Worm (Caenorhabditis elegans): ENCODE measurements around the gene K04F1.8.

DNA sequence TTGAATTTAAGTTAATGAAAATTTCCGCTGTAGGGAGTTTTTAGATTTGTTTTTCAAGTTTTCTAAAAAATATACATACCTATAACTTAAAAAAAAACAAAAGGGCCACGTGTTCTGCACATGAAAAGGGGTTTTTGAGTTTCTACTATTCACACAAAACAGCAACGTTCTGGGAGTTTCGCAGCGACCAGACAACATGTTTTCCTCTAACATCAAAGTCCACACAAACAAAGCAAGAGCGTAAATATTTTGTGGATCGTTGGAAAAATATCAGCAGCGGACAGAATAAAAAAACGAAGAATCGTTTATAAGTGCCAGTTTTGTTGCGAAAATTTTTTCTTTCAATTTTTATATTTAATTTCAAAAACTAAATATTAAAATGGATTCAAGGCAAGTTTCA lies 23.1 kb upstream of the K04F1.8 start, which contains the start of gene alh-2:
- no peak for TF ChIP-seq ama-1 (optimal IDR thresholded peaks at IDR 0.05)
- TF ChIP-seq ces-1 (GFP tag; optimal IDR thresholded peaks at IDR 0.05) = no peak
- no peak for TF ChIP-seq mep-1 (tag; optimal IDR thresholded peaks at IDR 0.05)
- no peak for TF ChIP-seq dpl-1 (GFP tag; optimal IDR thresholded peaks at IDR 0.05)
- TF ChIP-seq nhr-10 (tag; optimal IDR thresholded peaks at IDR 0.05) = no peak
- no peak for TF ChIP-seq unc-62 (GFP tag; optimal IDR thresholded peaks at IDR 0.05 in 1 of 2)
- no peak for TF ChIP-seq unc-62 (tag; optimal IDR thresholded peaks at IDR 0.05)
- no peak for TF ChIP-seq egl-27 (tag; optimal IDR thresholded peaks at IDR 0.05)
- no peak for TF ChIP-seq zip-11 (GFP tag; IDR thresholded peaks at IDR 0.05)
- TF ChIP-seq mdl-1 (tag; optimal IDR thresholded peaks at IDR 0.05) = no peak
- no peak for TF ChIP-seq nhr-76 (tag; optimal IDR thresholded peaks at IDR 0.05)
- no peak for TF ChIP-seq madf-5 (GFP tag; IDR thresholded peaks at IDR 0.05)
- TF ChIP-seq nhr-77 (tag; optimal IDR thresholded peaks at IDR 0.05) = no peak
- TF ChIP-seq daf-8 (GFP tag; IDR thresholded peaks at IDR 0.05) = no peak
